Fruit fly (Drosophila melanogaster) whole organism, embryonic: ENCODE measurements around the gene CG5815.

Experiments used
- CG33557 ChIP-seq: fragments of 200-800 bp; sonication (Bioruptor generic); optimal IDR thresholded peaks from 2 replicates; lab custom pipeline; 2019; ENCODE audit warnings: missing biosample characterization, mild to moderate bottlenecking, missing genetic modification characterization, moderate library complexity
- HHEX ChIP-seq: fragments of 200-800 bp; sonication (Bioruptor generic); optimal IDR thresholded peaks from 3 replicates; lab custom pipeline; 2017; ENCODE audit warnings: missing biosample characterization, mild to moderate bottlenecking, missing genetic modification characterization, missing genetic modification reagents
- HLH54F ChIP-seq: fragments of 200-800 bp; sonication (Bioruptor generic); optimal IDR thresholded peaks from 3 replicates; lab custom pipeline; 2016; ENCODE audit warnings: missing biosample characterization, missing genetic modification characterization
- Mad ChIP-seq: fragments of 200-800 bp; sonication (Bioruptor generic); optimal IDR thresholded peaks from 2 replicates; lab custom pipeline; 2016; ENCODE audit warnings: missing biosample characterization, missing genetic modification characterization
- Ravus ChIP-seq: fragments of 200-800 bp; sonication (Bioruptor generic); IDR thresholded peaks from 2 replicates; pipeline ENCODE4 v1.3.6; 2022; ENCODE audit warnings: missing biosample characterization, missing genetic modification characterization
- dan ChIP-seq: fragments of 200-800 bp; sonication (Bioruptor generic); IDR thresholded peaks from 2 replicates; pipeline ENCODE4 v1.3.6; 2022; ENCODE audit warnings: missing biosample characterization, missing genetic modification characterization
- sd ChIP-seq: fragments of 200-800 bp; sonication (Bioruptor generic); optimal IDR thresholded peaks from 3 replicates; lab custom pipeline; 2018; ENCODE audit warnings: missing biosample characterization, mild to moderate bottlenecking, missing genetic modification characterization, moderate library complexity
- seq ChIP-seq: fragments of 200-800 bp; sonication (Bioruptor generic); IDR thresholded peaks from 2 replicates; pipeline ENCODE4 v1.3.6; 2022; ENCODE audit warnings: missing biosample characterization, missing genetic modification characterization
- sob ChIP-seq: fragments of 200-800 bp; sonication (Bioruptor generic); IDR thresholded peaks from 2 replicates; pipeline ENCODE4 v1.3.6; 2022; ENCODE audit warnings: missing biosample characterization, missing genetic modification characterization

DNA sequence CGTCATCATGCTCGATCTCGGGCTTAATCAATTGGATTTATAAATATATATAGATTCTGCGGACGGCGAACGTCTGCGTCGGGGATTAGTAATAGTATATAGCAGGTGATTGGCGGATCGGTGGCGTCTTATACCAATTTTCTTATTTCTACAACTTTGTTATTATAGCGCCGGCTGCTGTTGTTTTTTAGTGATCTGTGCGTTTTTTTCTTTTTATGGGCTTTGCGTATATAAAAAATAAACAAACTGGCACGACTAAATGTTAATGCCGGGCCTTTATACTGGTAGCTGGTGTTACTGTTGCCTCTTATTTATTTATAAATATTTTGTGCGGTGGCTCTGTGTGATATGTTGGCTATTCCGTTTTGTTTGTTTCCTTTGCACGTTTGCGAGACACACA is 43.2 kb upstream of the CG5815 start:
- TF ChIP-seq dan (GFP tag; lab: Robert Waterston, UW) (no peak), sd (tag; lab: Kevin White, UChicago) (no peak), HHEX (no peak), Mad (no peak), seq (no peak), HLH54F (no peak), sob (GFP tag; lab: Robert Waterston, UW) (no peak), Ravus (GFP tag; lab: Robert Waterston, UW) (no peak), CG33557 (GFP tag; lab: Kevin White, UChicago) (no peak)
